Worm (Caenorhabditis elegans) whole organism, L3 larva: Measurements from ENCODE around the gene Y43F8C.9.

ENCODE experiments used
- nhr-11 ChIP-seq: fragments of 150-350 bp; optimal IDR thresholded peaks from 2 replicates; lab custom pipeline; 2014; ENCODE audit warnings: missing biosample characterization, missing genetic modification characterization
- unc-39 ChIP-seq: sonication (generic microtip); optimal IDR thresholded peaks from 4 replicates; lab custom pipeline; 2017; ENCODE audit warnings: missing biosample characterization, missing genetic modification characterization

DNA sequence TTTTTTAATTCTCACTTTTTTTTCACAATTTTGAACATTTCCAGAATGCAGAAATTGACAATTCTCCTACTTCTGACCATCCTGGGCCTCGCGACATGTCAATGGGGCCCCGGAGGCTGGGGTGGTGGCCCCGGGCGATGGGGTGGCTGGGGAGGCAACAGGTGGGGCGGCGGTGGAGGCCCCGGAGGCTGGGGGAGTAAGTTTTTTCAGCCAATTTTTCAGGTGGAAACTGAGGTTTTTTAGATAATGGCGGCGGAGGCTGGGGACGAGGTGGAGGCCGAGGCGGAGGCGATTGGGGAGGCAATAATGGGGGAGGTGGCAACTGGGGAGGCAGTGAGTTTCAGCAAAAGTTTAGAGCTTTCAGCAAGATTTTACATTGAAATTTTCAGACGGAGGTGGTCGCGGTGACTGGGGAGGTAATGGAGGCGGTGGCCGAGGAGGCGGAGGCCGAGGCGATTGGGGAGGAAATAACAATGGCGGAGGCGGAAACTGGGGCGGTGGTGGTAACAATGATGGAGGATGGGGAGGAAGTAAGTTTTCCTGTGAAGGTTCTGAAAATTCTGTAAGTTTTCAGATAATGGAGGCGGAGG is 35.7 kb upstream of the Y43F8C.9 start:
- TF ChIP-seq unc-39 (tag; lab: Kevin White, UChicago) (no peak), nhr-11 (tag; lab: Kevin White, UChicago) (no peak)
